Fruit fly (Drosophila melanogaster) whole organism, embryonic: ENCODE data around the gene polo.

Experiments used
- Atf-2 ChIP-seq: fragments of 200-800 bp; sonication (Bioruptor generic); optimal IDR thresholded peaks from 2 replicates; lab custom pipeline; 2016; ENCODE audit warnings: missing biosample characterization, missing genetic modification characterization
- Atf3 ChIP-seq: fragments of 200-800 bp; sonication (Bioruptor generic); optimal IDR thresholded peaks from 3 replicates; lab custom pipeline; 2016; ENCODE audit warnings: missing biosample characterization, missing genetic modification characterization
- Atf6 ChIP-seq: fragments of 200-800 bp; sonication (Bioruptor generic); IDR thresholded peaks from 2 replicates; pipeline ENCODE4 v1.3.6; 2022; ENCODE audit warnings: missing biosample characterization, missing genetic modification characterization
- B-H1 ChIP-seq: fragments of 200-800 bp; sonication (Bioruptor generic); IDR thresholded peaks from 3 replicates; pipeline ENCODE4 v1.3.6; 2022; ENCODE audit warnings: missing biosample characterization, missing genetic modification characterization
- Bgb ChIP-seq: fragments of 200-800 bp; sonication (Bioruptor generic); IDR thresholded peaks from 2 replicates; pipeline ENCODE4 v1.3.6; 2022; ENCODE audit warnings: missing biosample characterization, missing genetic modification characterization; ENCODE audit not compliant: partially characterized antibody
- CG10267 ChIP-seq: fragments of 200-800 bp; sonication (Bioruptor generic); optimal IDR thresholded peaks from 2 replicates; lab custom pipeline; 2018; ENCODE audit warnings: missing biosample characterization, mild to moderate bottlenecking, missing genetic modification characterization, moderate library complexity
- CG10366 ChIP-seq: fragments of 200-800 bp; sonication (Bioruptor generic); IDR thresholded peaks from 2 replicates; pipeline ENCODE4 v1.3.6; 2022; ENCODE audit warnings: missing biosample characterization, missing genetic modification characterization
- CG11456 ChIP-seq: fragments of 200-800 bp; sonication (Bioruptor generic); IDR thresholded peaks from 3 replicates; pipeline ENCODE4 v1.3.6; 2022; ENCODE audit warnings: missing biosample characterization, missing genetic modification characterization
- CG15011 ChIP-seq: fragments of 200-800 bp; sonication (Bioruptor generic); optimal IDR thresholded peaks from 3 replicates; lab custom pipeline; 2018; ENCODE audit warnings: missing biosample characterization, mild to moderate bottlenecking, missing genetic modification characterization
- CG15269 ChIP-seq: fragments of 200-800 bp; sonication (Bioruptor generic); optimal IDR thresholded peaks from 2 replicates; lab custom pipeline; 2018; ENCODE audit warnings: missing biosample characterization, mild to moderate bottlenecking, missing genetic modification characterization, moderate library complexity
- CG15514 ChIP-seq: fragments of 200-800 bp; sonication (Bioruptor generic); optimal IDR thresholded peaks from 3 replicates; lab custom pipeline; 2017; ENCODE audit warnings: missing biosample characterization, missing genetic modification characterization, mild to moderate bottlenecking, moderate library complexity, missing genetic modification reagents
- CG16813 ChIP-seq: fragments of 200-800 bp; sonication (Bioruptor generic); IDR thresholded peaks from 3 replicates; pipeline ENCODE4 v1.3.6; 2022; ENCODE audit warnings: missing biosample characterization, missing genetic modification characterization; ENCODE audit not compliant: partially characterized antibody
- CG30403 ChIP-seq: fragments of 200-800 bp; sonication (Bioruptor generic); optimal IDR thresholded peaks from 3 replicates; lab custom pipeline; 2016; ENCODE audit warnings: missing biosample characterization, missing genetic modification characterization
- CG42726 ChIP-seq: fragments of 200-800 bp; sonication (Bioruptor generic); IDR thresholded peaks from 2 replicates; pipeline ENCODE4 v1.3.6; 2022; ENCODE audit warnings: missing biosample characterization, missing genetic modification characterization; ENCODE audit not compliant: partially characterized antibody
- CG4707 ChIP-seq: fragments of 200-800 bp; sonication (Bioruptor generic); optimal IDR thresholded peaks from 2 replicates; lab custom pipeline; 2018; ENCODE audit warnings: missing biosample characterization, mild to moderate bottlenecking, missing genetic modification characterization, moderate library complexity
- CG4820 ChIP-seq: fragments of 200-800 bp; sonication (Bioruptor generic); optimal IDR thresholded peaks from 3 replicates; lab custom pipeline; 2016; ENCODE audit warnings: missing biosample characterization, missing genetic modification characterization
- CG5180 ChIP-seq: fragments of 200-800 bp; sonication (Bioruptor generic); optimal IDR thresholded peaks from 3 replicates; lab custom pipeline; 2017; ENCODE audit warnings: missing biosample characterization, missing genetic modification characterization, mild to moderate bottlenecking, moderate library complexity, missing genetic modification reagents
- CG8281 ChIP-seq: fragments of 200-800 bp; sonication (Bioruptor generic); optimal IDR thresholded peaks from 2 replicates; lab custom pipeline; 2018; ENCODE audit warnings: missing biosample characterization, mild to moderate bottlenecking, missing genetic modification characterization, moderate library complexity
- CG9727 ChIP-seq: fragments of 200-800 bp; sonication (Bioruptor generic); optimal IDR thresholded peaks from 3 replicates; lab custom pipeline; 2017; ENCODE audit warnings: missing biosample characterization, mild to moderate bottlenecking, missing genetic modification characterization
- CG9876 ChIP-seq: fragments of 200-800 bp; sonication (Bioruptor generic); optimal IDR thresholded peaks from 2 replicates; lab custom pipeline; 2016; ENCODE audit warnings: missing biosample characterization, missing genetic modification characterization
- D ChIP-seq, 2 experiments: fragments of 200-800 bp in 1 of 2; fragments of >200 bp in 1 of 2; sonication (Bioruptor generic) in 1 of 2; optimal IDR thresholded peaks; 2 replicates in 1 of 2; 3 replicates in 1 of 2; lab custom pipeline; 2017; ENCODE audit warnings: mild to moderate bottlenecking in 1 of 2, missing biosample characterization in 1 of 2, missing genetic modification characterization in 1 of 2, missing genetic modification reagents in 1 of 2
- Dip3 ChIP-seq: fragments of 200-800 bp; sonication (Bioruptor generic); optimal IDR thresholded peaks from 3 replicates; lab custom pipeline; 2016; ENCODE audit warnings: missing biosample characterization, missing genetic modification characterization
- Dref ChIP-seq: fragments of 200-800 bp; sonication (Bioruptor generic); IDR thresholded peaks from 2 replicates; pipeline ENCODE4 v1.3.6; 2022; ENCODE audit warnings: missing biosample characterization, missing genetic modification characterization
- Hey ChIP-seq: fragments of 200-800 bp; sonication (Bioruptor generic); optimal IDR thresholded peaks from 3 replicates; lab custom pipeline; 2018; ENCODE audit warnings: missing biosample characterization, mild to moderate bottlenecking, missing genetic modification characterization
- HmgD ChIP-seq: fragments of 200-800 bp; sonication (Bioruptor generic); optimal IDR thresholded peaks from 3 replicates; lab custom pipeline; 2016; ENCODE audit warnings: missing biosample characterization, missing genetic modification characterization
- Jarid2 ChIP-seq: fragments of 200-800 bp; sonication (Bioruptor generic); optimal IDR thresholded peaks from 3 replicates; lab custom pipeline; 2017; ENCODE audit warnings: mild to moderate bottlenecking, missing biosample characterization, missing genetic modification reagents, missing genetic modification characterization
- Max ChIP-seq: fragments of 200-800 bp; sonication (Bioruptor generic); optimal IDR thresholded peaks from 2 replicates; lab custom pipeline; 2016; ENCODE audit warnings: missing biosample characterization, mild to moderate bottlenecking, missing genetic modification characterization
- Mes4 ChIP-seq: fragments of 200-800 bp; sonication (Bioruptor generic); optimal IDR thresholded peaks from 2 replicates; lab custom pipeline; 2016; ENCODE audit warnings: missing biosample characterization, missing genetic modification characterization
- Myb ChIP-seq: fragments of 200-800 bp; sonication (Bioruptor generic); optimal IDR thresholded peaks from 2 replicates; lab custom pipeline; 2016; ENCODE audit warnings: missing biosample characterization, missing genetic modification characterization
- Ravus ChIP-seq: fragments of 200-800 bp; sonication (Bioruptor generic); IDR thresholded peaks from 2 replicates; pipeline ENCODE4 v1.3.6; 2022; ENCODE audit warnings: missing biosample characterization, missing genetic modification characterization
- Tbp ChIP-seq: fragments of >200 bp; optimal IDR thresholded peaks from 2 replicates; lab custom pipeline; 2018; ENCODE audit warnings: missing biosample characterization, missing genetic modification characterization
- Vsx1 ChIP-seq: fragments of 200-800 bp; sonication (Bioruptor generic); optimal IDR thresholded peaks from 2 replicates; lab custom pipeline; 2017; ENCODE audit warnings: missing biosample characterization, mild to moderate bottlenecking, missing genetic modification characterization, missing genetic modification reagents
- aop ChIP-seq: fragments of 200-800 bp; sonication (Bioruptor generic); IDR thresholded peaks from 2 replicates; pipeline ENCODE4 v1.3.6; 2022; ENCODE audit warnings: missing biosample characterization, missing genetic modification characterization
- ap ChIP-seq: fragments of 200-800 bp; sonication (Bioruptor generic); IDR thresholded peaks from 2 replicates; pipeline ENCODE4 v1.3.6; 2022; ENCODE audit warnings: missing biosample characterization, missing genetic modification characterization
- bowl ChIP-seq: fragments of 200-800 bp; sonication (Bioruptor generic); IDR thresholded peaks from 2 replicates; pipeline ENCODE4 v1.3.6; 2022; ENCODE audit warnings: missing biosample characterization, missing genetic modification characterization
- cwo ChIP-seq: fragments of 200-800 bp; sonication (Bioruptor generic); optimal IDR thresholded peaks from 3 replicates; lab custom pipeline; 2017; ENCODE audit warnings: missing biosample characterization, missing genetic modification characterization, mild to moderate bottlenecking, moderate library complexity, missing genetic modification reagents
- dan ChIP-seq: fragments of 200-800 bp; sonication (Bioruptor generic); IDR thresholded peaks from 2 replicates; pipeline ENCODE4 v1.3.6; 2022; ENCODE audit warnings: missing biosample characterization, missing genetic modification characterization
- danr ChIP-seq: fragments of 200-800 bp; sonication (Bioruptor generic); IDR thresholded peaks from 2 replicates; pipeline ENCODE4 v1.3.6; 2022; ENCODE audit warnings: missing biosample characterization, missing genetic modification characterization
- dmrt11E ChIP-seq: fragments of 200-800 bp; sonication (Bioruptor generic); optimal IDR thresholded peaks from 3 replicates; lab custom pipeline; 2018; ENCODE audit warnings: missing biosample characterization, mild to moderate bottlenecking, missing genetic modification characterization, moderate library complexity
- esg ChIP-seq: fragments of 200-800 bp; sonication (Bioruptor generic); conservative IDR thresholded peaks from 2 replicates; pipeline ENCODE4 v1.3.6; 2022; ENCODE audit warnings: missing biosample characterization, missing genetic modification characterization
- fd96Cb ChIP-seq: fragments of 200-800 bp; sonication (Bioruptor generic); optimal IDR thresholded peaks from 2 replicates; lab custom pipeline; 2018; ENCODE audit warnings: missing biosample characterization, mild to moderate bottlenecking, missing genetic modification characterization, moderate library complexity
- gsb-n ChIP-seq: fragments of 200-800 bp; sonication (Bioruptor generic); optimal IDR thresholded peaks from 3 replicates; lab custom pipeline; 2018; ENCODE audit warnings: missing biosample characterization, mild to moderate bottlenecking, missing genetic modification characterization
- gt ChIP-seq: fragments of 200-800 bp; sonication (Bioruptor generic); IDR thresholded peaks from 2 replicates; pipeline ENCODE4 v1.3.6; 2022; ENCODE audit warnings: missing biosample characterization, missing genetic modification characterization
- insv ChIP-seq, 2 experiments: fragments of 200-800 bp; sonication (Bioruptor generic); optimal IDR thresholded peaks; 3 replicates each; lab custom pipeline; 2016 to 2018; ENCODE audit warnings: missing biosample characterization in 2 of 2, missing genetic modification characterization in 2 of 2
- lola ChIP-seq, 3 experiments: fragments of >200 bp in 2 of 3; fragments of 200-800 bp in 1 of 3; sonication (Bioruptor generic) in 1 of 3; optimal IDR thresholded peaks; 2 replicates each; lab custom pipeline; 2017 to 2019; ENCODE audit warnings: missing biosample characterization in 3 of 3, missing genetic modification characterization in 3 of 3, mild to moderate bottlenecking in 1 of 3, moderate library complexity in 1 of 3
- scrt ChIP-seq: fragments of 200-800 bp; sonication (Bioruptor generic); optimal IDR thresholded peaks from 2 replicates; lab custom pipeline; 2018; ENCODE audit warnings: missing biosample characterization, mild to moderate bottlenecking, missing genetic modification characterization, moderate library complexity
- shn ChIP-seq: fragments of 200-800 bp; sonication (Bioruptor generic); optimal IDR thresholded peaks from 3 replicates; lab custom pipeline; 2016; ENCODE audit warnings: missing biosample characterization, missing genetic modification characterization
- slp2 ChIP-seq: fragments of 200-800 bp; sonication (Bioruptor generic); optimal IDR thresholded peaks from 2 replicates; lab custom pipeline; 2016; ENCODE audit warnings: missing biosample characterization, missing genetic modification characterization
- trem ChIP-seq: fragments of 200-800 bp; optimal IDR thresholded peaks from 3 replicates; lab custom pipeline; 2019; ENCODE audit warnings: missing biosample characterization, mild to moderate bottlenecking, missing genetic modification characterization, moderate library complexity

The polo gene

dm6 chr3L:20302081-20302630 lies 7.3 kb upstream of the polo start, which contains the start of gene Pex23 (continued):
- TF ChIP-seq cwo (GFP tag; lab: Kevin White, UChicago) (peak; percentile 41), Dref (GFP tag; lab: Robert Waterston, UW) (peak; percentile 88), bowl (GFP tag; lab: Robert Waterston, UW) (no peak), dan (GFP tag; lab: Robert Waterston, UW) (peak; percentile 74), Vsx1 (GFP tag; lab: Kevin White, UChicago) (no peak), danr (GFP tag; lab: Robert Waterston, UW) (peak; percentile 56; the same call in 1 of the 2 replicates), CG30403 (GFP tag; lab: Kevin White, UChicago) (peak; percentile 89), D (optimal IDR thresholded peaks at IDR 0.05; lab: Kevin White, UChicago) (no peak), D (GFP tag; optimal IDR thresholded peaks at IDR 0.05; lab: Kevin White, UChicago) (peak; percentile 60), Bgb (peak; percentile 95), CG10267 (tag; lab: Kevin White, UChicago) (peak; percentile 95), CG9727 (GFP tag; lab: Kevin White, UChicago) (peak; percentile 86), CG8281 (tag; lab: Kevin White, UChicago) (peak; percentile 20), Myb (GFP tag; lab: Kevin White, UChicago) (peak; percentile 61), fd96Cb (tag; lab: Kevin White, UChicago) (peak; percentile 66), CG15269 (tag; lab: Kevin White, UChicago) (no peak), CG11456 (peak; percentile 80), Atf3 (GFP tag; lab: Kevin White, UChicago) (peak; percentile 13), esg (GFP tag; lab: Robert Waterston, UW) (peak; percentile 73), trem (peak; percentile 87), Atf6 (peak; percentile 64), aop (no peak), Max (GFP tag; lab: Kevin White, UChicago) (peak; percentile 79), Ravus (peak; percentile 51), CG5180 (GFP tag; lab: Kevin White, UChicago) (no peak), Jarid2 (GFP tag; lab: Kevin White, UChicago) (no peak), CG4707 (GFP tag; lab: Kevin White, UChicago) (peak; percentile 21), Dip3 (GFP tag; lab: Kevin White, UChicago) (peak; percentile 77), B-H1 (GFP tag; lab: Robert Waterston, UW) (peak; percentile 72), insv (GFP tag; optimal IDR thresholded peaks at IDR 0.05; lab: Kevin White, UChicago) (peak in 1 of 2 experiments; percentile 73), CG16813 (GFP tag; lab: Robert Waterston, UW) (peak; percentile 99), ap (GFP tag; lab: Robert Waterston, UW) (peak; percentile 64), CG9876 (peak; percentile 53), CG4820 (GFP tag; lab: Kevin White, UChicago) (peak; percentile 79), lola (GFP tag; optimal IDR thresholded peaks at IDR 0.05; lab: Kevin White, UChicago) (peak in 1 of 3 experiments; percentile 80), Mes4 (peak; percentile 43), CG42726 (peak; percentile 94), HmgD (GFP tag; lab: Kevin White, UChicago) (peak; percentile 49), Atf-2 (peak; percentile 32), CG15011 (GFP tag; lab: Kevin White, UChicago) (no peak), Tbp (GFP tag; lab: Kevin White, UChicago) (no peak), dmrt11E (peak; percentile 77), gt (GFP tag; lab: Robert Waterston, UW) (0 out of 2 replicates have a peak, but pooled peaks have one; percentile 9), scrt (GFP tag; lab: Kevin White, UChicago) (no peak), Hey (peak; percentile 4), gsb-n (tag; lab: Kevin White, UChicago) (no peak), CG10366 (GFP tag; lab: Robert Waterston, UW) (peak; percentile 78), CG15514 (GFP tag; lab: Kevin White, UChicago) (peak; percentile 97), slp2 (GFP tag; lab: Kevin White, UChicago) (peak; percentile 30), shn (GFP tag; lab: Kevin White, UChicago) (peak; percentile 70)
